Fruit fly (Drosophila melanogaster) whole organism, prepupa: ENCODE data around the gene CG8543.

Experiments used
- Blimp-1 ChIP-seq: fragments of 200-800 bp; sonication (Bioruptor generic); optimal IDR thresholded peaks from 3 replicates; lab custom pipeline; 2017; ENCODE audit warnings: missing biosample characterization, missing genetic modification characterization, mild to moderate bottlenecking, moderate library complexity, missing genetic modification reagents
- CG10631 ChIP-seq: fragments of 200-800 bp; sonication (Bioruptor generic); optimal IDR thresholded peaks from 2 replicates; lab custom pipeline; 2016; ENCODE audit warnings: missing biosample characterization, missing genetic modification characterization
- CG10669 ChIP-seq: fragments of 200-800 bp; sonication (Bioruptor generic); optimal IDR thresholded peaks from 3 replicates; lab custom pipeline; 2018; ENCODE audit warnings: missing biosample characterization, mild to moderate bottlenecking, missing genetic modification characterization, moderate library complexity
- CG11294 ChIP-seq: fragments of 200-800 bp; sonication (Bioruptor generic); IDR thresholded peaks from 2 replicates; pipeline ENCODE4 v1.3.6; 2022; ENCODE audit warnings: missing biosample characterization, missing genetic modification characterization
- CG11762 ChIP-seq: fragments of 200-800 bp; sonication (Bioruptor generic); optimal IDR thresholded peaks from 3 replicates; lab custom pipeline; 2016; ENCODE audit warnings: missing biosample characterization, missing genetic modification characterization; ENCODE audit not compliant: insufficient read depth
- CG11902 ChIP-seq: fragments of 200-800 bp; sonication (Bioruptor generic); optimal IDR thresholded peaks from 3 replicates; lab custom pipeline; 2016; ENCODE audit warnings: missing biosample characterization, missing genetic modification characterization
- CG15336 ChIP-seq: fragments of 200-800 bp; sonication (Bioruptor generic); IDR thresholded peaks from 2 replicates; pipeline ENCODE4 v1.3.6; 2022; ENCODE audit warnings: missing biosample characterization, missing genetic modification characterization
- CG1621 ChIP-seq: fragments of 200-800 bp; sonication (Bioruptor generic); optimal IDR thresholded peaks from 3 replicates; lab custom pipeline; 2018; ENCODE audit warnings: missing biosample characterization, mild to moderate bottlenecking, missing genetic modification characterization
- CG32006 ChIP-seq: fragments of 200-800 bp; sonication (Bioruptor generic); optimal IDR thresholded peaks from 3 replicates; lab custom pipeline; 2017; ENCODE audit warnings: missing biosample characterization, mild to moderate bottlenecking, missing genetic modification characterization
- CG4318 ChIP-seq: fragments of 200-800 bp; sonication (Bioruptor generic); optimal IDR thresholded peaks from 3 replicates; lab custom pipeline; 2017; ENCODE audit warnings: missing biosample characterization, mild to moderate bottlenecking, missing genetic modification characterization
- CG6276 ChIP-seq: fragments of 200-800 bp; sonication (Bioruptor generic); optimal IDR thresholded peaks from 2 replicates; lab custom pipeline; 2017; ENCODE audit warnings: missing biosample characterization, mild to moderate bottlenecking, missing genetic modification characterization
- CG6808 ChIP-seq: fragments of 200-800 bp; sonication (Bioruptor generic); optimal IDR thresholded peaks from 3 replicates; lab custom pipeline; 2017; ENCODE audit warnings: missing biosample characterization, missing genetic modification characterization, mild to moderate bottlenecking, moderate library complexity, missing genetic modification reagents
- CG6854 ChIP-seq: fragments of 200-800 bp; sonication (Bioruptor generic); optimal IDR thresholded peaks from 2 replicates; lab custom pipeline; 2017; ENCODE audit warnings: missing biosample characterization, mild to moderate bottlenecking, missing genetic modification characterization
- CG8119 ChIP-seq: fragments of 200-800 bp; sonication (Bioruptor generic); IDR thresholded peaks from 3 replicates; pipeline ENCODE4 v1.3.6; 2022; ENCODE audit warnings: missing biosample characterization, missing genetic modification characterization
- CG8319 ChIP-seq: fragments of 200-800 bp; sonication (Bioruptor generic); optimal IDR thresholded peaks from 3 replicates; lab custom pipeline; 2016; ENCODE audit warnings: missing biosample characterization, missing genetic modification characterization
- CG8632 ChIP-seq: fragments of 200-800 bp; sonication (Bioruptor generic); optimal IDR thresholded peaks from 3 replicates; lab custom pipeline; 2016; ENCODE audit warnings: missing biosample characterization, missing genetic modification characterization
- Eip75B ChIP-seq: fragments of 200-800 bp; sonication (Bioruptor generic); optimal IDR thresholded peaks from 3 replicates; lab custom pipeline; 2016; ENCODE audit warnings: missing biosample characterization, missing genetic modification characterization
- Eip78C ChIP-seq: fragments of 200-800 bp; sonication (Bioruptor generic); peaks from one replicate; lab custom pipeline; 2016; ENCODE audit warnings: missing biosample characterization, missing genetic modification characterization
- Hr39 ChIP-seq: fragments of 200-800 bp; sonication (Bioruptor generic); optimal IDR thresholded peaks from 2 replicates; lab custom pipeline; 2016; ENCODE audit warnings: missing biosample characterization, missing genetic modification characterization
- Hr4 ChIP-seq: fragments of 200-800 bp; sonication (Bioruptor generic); optimal IDR thresholded peaks from 3 replicates; lab custom pipeline; 2016; ENCODE audit warnings: missing biosample characterization, missing genetic modification characterization
- OdsH ChIP-seq: fragments of 200-800 bp; sonication (Bioruptor generic); optimal IDR thresholded peaks from 3 replicates; lab custom pipeline; 2016; ENCODE audit warnings: missing biosample characterization, missing genetic modification characterization
- Smox ChIP-seq: fragments of 200-800 bp; sonication (Bioruptor generic); optimal IDR thresholded peaks from 3 replicates; lab custom pipeline; 2016; ENCODE audit warnings: missing biosample characterization, missing genetic modification characterization
- Sox102F ChIP-seq: fragments of 200-800 bp; sonication (Bioruptor generic); optimal IDR thresholded peaks from 2 replicates; lab custom pipeline; 2016; ENCODE audit warnings: missing biosample characterization, mild to moderate bottlenecking, missing genetic modification characterization
- Sox14 ChIP-seq: fragments of 200-800 bp; sonication (Bioruptor generic); optimal IDR thresholded peaks from 3 replicates; lab custom pipeline; 2016; ENCODE audit warnings: missing biosample characterization, missing genetic modification characterization
- Sox15 ChIP-seq: fragments of 200-800 bp; sonication (Bioruptor generic); optimal IDR thresholded peaks from 3 replicates; lab custom pipeline; 2016; ENCODE audit warnings: missing biosample characterization, missing genetic modification characterization
- dsx ChIP-seq: fragments of 200-800 bp; optimal IDR thresholded peaks from 3 replicates; lab custom pipeline; 2019; ENCODE audit warnings: missing biosample characterization, mild to moderate bottlenecking, missing genetic modification characterization, moderate library complexity; ENCODE audit not compliant: poor library complexity, severe bottlenecking
- eg ChIP-seq: fragments of 200-800 bp; sonication (Bioruptor generic); IDR thresholded peaks from 3 replicates; pipeline ENCODE4 v1.3.6; 2022; ENCODE audit warnings: missing biosample characterization, missing genetic modification characterization
- fd59A ChIP-seq: fragments of 200-800 bp; sonication (Bioruptor generic); optimal IDR thresholded peaks from 2 replicates; lab custom pipeline; 2017; ENCODE audit warnings: missing biosample characterization, mild to moderate bottlenecking, missing genetic modification characterization, missing genetic modification reagents
- fd85E ChIP-seq: fragments of 200-800 bp; sonication (Bioruptor generic); optimal IDR thresholded peaks from 3 replicates; lab custom pipeline; 2016; ENCODE audit warnings: missing biosample characterization, missing genetic modification characterization
- fkh ChIP-seq: fragments of 200-800 bp; sonication (Bioruptor generic); optimal IDR thresholded peaks from 3 replicates; lab custom pipeline; 2017; ENCODE audit warnings: missing biosample characterization, mild to moderate bottlenecking, missing genetic modification characterization, moderate library complexity
- lz ChIP-seq: fragments of 200-800 bp; sonication (Bioruptor generic); optimal IDR thresholded peaks from 3 replicates; lab custom pipeline; 2016; ENCODE audit warnings: missing biosample characterization, missing genetic modification characterization
- net ChIP-seq: fragments of 200-800 bp; sonication (Bioruptor generic); optimal IDR thresholded peaks from 3 replicates; lab custom pipeline; 2016; ENCODE audit warnings: missing biosample characterization, missing genetic modification characterization
- pdm3 ChIP-seq: fragments of 200-800 bp; sonication (Bioruptor generic); optimal IDR thresholded peaks from 3 replicates; lab custom pipeline; 2016; ENCODE audit warnings: missing biosample characterization, missing genetic modification characterization
- salr ChIP-seq, 2 experiments: fragments of 200-800 bp; sonication (Bioruptor generic); optimal IDR thresholded peaks; 3 replicates each; lab custom pipeline; 2016 to 2018; ENCODE audit warnings: missing biosample characterization in 2 of 2, missing genetic modification characterization in 2 of 2, mild to moderate bottlenecking in 1 of 2
- ss ChIP-seq, 2 experiments: fragments of 200-800 bp; sonication (Bioruptor generic); optimal IDR thresholded peaks; 2 replicates in 1 of 2; 3 replicates in 1 of 2; lab custom pipeline; 2017 to 2018; ENCODE audit warnings: mild to moderate bottlenecking in 2 of 2, missing biosample characterization in 2 of 2, missing genetic modification characterization in 2 of 2, moderate library complexity in 1 of 2
- svp ChIP-seq: fragments of 200-800 bp; sonication (Bioruptor generic); peaks from one replicate; lab custom pipeline; 2016; ENCODE audit warnings: missing biosample characterization, missing genetic modification characterization
- topi ChIP-seq: fragments of 200-800 bp; sonication (Bioruptor generic); optimal IDR thresholded peaks from 3 replicates; lab custom pipeline; 2016; ENCODE audit warnings: missing biosample characterization, missing genetic modification characterization
- vri ChIP-seq: fragments of 200-800 bp; sonication (Bioruptor generic); optimal IDR thresholded peaks from 3 replicates; lab custom pipeline; 2016; ENCODE audit warnings: missing biosample characterization, mild to moderate bottlenecking, missing genetic modification characterization

Gene CG8543

dm6 chr3L:7433325-7433827 is 36.7 kb downstream of the CG8543 start (continued):
- peak; percentile 25 for TF ChIP-seq net
- no peak; the same call in none of the 2 replicates for TF ChIP-seq CG15336 (GFP tag; lab: Robert Waterston, UW)
- no peak for TF ChIP-seq Sox102F (GFP tag; lab: Kevin White, UChicago)
- TF ChIP-seq Smox (GFP tag; lab: Kevin White, UChicago) = no peak
- no peak for TF ChIP-seq CG11902
- no peak for TF ChIP-seq CG8319 (GFP tag; lab: Kevin White, UChicago)
- TF ChIP-seq Hr39 = no peak
- TF ChIP-seq vri = no peak
- TF ChIP-seq CG10631 (GFP tag; lab: Kevin White, UChicago) = peak; percentile 20
- TF ChIP-seq fkh (GFP tag; lab: Kevin White, UChicago) = peak; percentile 14
- TF ChIP-seq CG11762 (GFP tag; lab: Kevin White, UChicago) = no peak
- TF ChIP-seq Sox15 (GFP tag; lab: Kevin White, UChicago) = no peak
- TF ChIP-seq CG11294 (GFP tag; lab: Robert Waterston, UW) = peak; percentile 18; the same call in 1 of the 2 replicates
- TF ChIP-seq CG10669 (GFP tag; lab: Kevin White, UChicago) = peak; percentile 23
- no peak for TF ChIP-seq Blimp-1
- no peak for TF ChIP-seq CG8632 (GFP tag; lab: Kevin White, UChicago)
- peak; percentile 48; the same call in 2 of the 3 replicates for TF ChIP-seq CG8119
- TF ChIP-seq ss (GFP tag; optimal IDR thresholded peaks at IDR 0.05; lab: Kevin White, UChicago) = peak; percentile 28 to 53
- TF ChIP-seq fd59A (GFP tag; lab: Kevin White, UChicago) = peak; percentile 27
- TF ChIP-seq Eip75B (GFP tag; lab: Kevin White, UChicago) = no peak
- peak; percentile 40 for TF ChIP-seq Sox14 (GFP tag; lab: Kevin White, UChicago)
- no peak for TF ChIP-seq fd85E (GFP tag; lab: Kevin White, UChicago)
- no peak for TF ChIP-seq topi
- no peak for TF ChIP-seq CG6854
- no peak for TF ChIP-seq lz
- peak; percentile 53 for TF ChIP-seq CG32006 (GFP tag; lab: Kevin White, UChicago)
- TF ChIP-seq CG4318 (GFP tag; lab: Kevin White, UChicago) = no peak
- no peak for TF ChIP-seq Hr4
- TF ChIP-seq pdm3 = no peak
- peak; percentile 13 to 46 for TF ChIP-seq salr (GFP tag; optimal IDR thresholded peaks at IDR 0.05; lab: Kevin White, UChicago)
- TF ChIP-seq, all 60 proteins: peak for 27

dm6 chr3L:7432811-7433324 is 37.2 kb downstream of the CG8543 start:
- TF ChIP-seq Eip78C (GFP tag; lab: Kevin White, UChicago) = peak; percentile 70
- no peak for TF ChIP-seq CG1621 (tag; lab: Kevin White, UChicago)
- TF ChIP-seq vri = peak; percentile 2

dm6 chr3L:7432265-7432664 is 37.8 kb downstream of the CG8543 start:
- TF ChIP-seq CG6808 (GFP tag; lab: Kevin White, UChicago) = no peak
- TF ChIP-seq OdsH (GFP tag; lab: Kevin White, UChicago) = no peak
- TF ChIP-seq svp (GFP tag; lab: Kevin White, UChicago) = peak; percentile 19

- TF ChIP-seq CG6276 (peak; percentile 30), ss (GFP tag; optimal IDR thresholded peaks at IDR 0.05; lab: Kevin White, UChicago) (peak in 1 of 2 experiments; percentile 34), fkh (GFP tag; lab: Kevin White, UChicago) (peak; percentile 37), dsx (GFP tag; lab: Kevin White, UChicago) (no peak), CG11902 (no peak), eg (peak; percentile 29; the same call in 1 of the 3 replicates), CG6808 (GFP tag; lab: Kevin White, UChicago) (no peak)
- TF ChIP-seq, all 60 proteins: peak for 4
Observed at dm6 chr3L:7423517-7423916, 46.6 kb downstream of the CG8543 start, which contains the start of gene CG42458. Gene CG42458 (plus strand): TSS chr3L:7423827.
